Fruit fly (Drosophila melanogaster) S2 (cell line): ENCODE measurements around the gene CG16758.

ENCODE experiments used
- CG8478 ChIP-seq: fragments of >200 bp; optimal IDR thresholded peaks from 2 replicates; lab custom pipeline; 2018
- CTCF ChIP-seq, 2 experiments: fragments of >200 bp; optimal IDR thresholded peaks; 2 replicates each; lab custom pipeline; 2018

- no peak for TF ChIP-seq CG8478 (lab: Kevin White, UChicago)
- no peak for TF ChIP-seq CTCF (optimal IDR thresholded peaks at IDR 0.05; lab: Kevin White, UChicago)
Observed at dm6 chr3L:2489855-2490254, 13.6 kb downstream of the CG16758 start.
